Worm (Caenorhabditis elegans): ENCODE measurements around the gene F29A7.3.

F29A7.3 gene

DNA sequence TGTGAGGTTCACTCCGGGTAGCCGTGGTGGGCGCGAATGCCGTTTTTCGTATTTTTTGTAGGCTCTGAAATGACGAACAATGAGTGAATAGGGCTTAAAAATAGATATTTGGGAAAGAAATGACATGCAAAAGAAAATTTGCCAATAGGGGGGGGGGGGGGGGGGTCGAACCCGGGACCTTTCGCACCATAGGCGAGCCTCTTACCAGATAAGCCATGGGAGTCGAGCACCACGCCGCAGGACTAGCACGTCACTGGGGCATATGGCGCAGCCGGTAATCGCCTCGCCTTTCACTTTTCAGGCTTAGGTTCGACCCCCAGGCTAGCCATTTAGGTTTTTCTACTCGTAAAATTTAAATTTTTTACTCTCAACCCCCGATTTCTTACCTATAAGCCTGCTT is 33.9 kb upstream of the F29A7.3 start:
- TF ChIP-seq ztf-11 (tag; optimal IDR thresholded peaks at IDR 0.05) (no peak), nhr-129 (tag; optimal IDR thresholded peaks at IDR 0.05) (no peak), nhr-77 (tag; optimal IDR thresholded peaks at IDR 0.05) (no peak)

- no peak for TF ChIP-seq nhr-10 (tag; optimal IDR thresholded peaks at IDR 0.05)
- no peak for TF ChIP-seq elt-3 (tag; optimal IDR thresholded peaks at IDR 0.05)
- TF ChIP-seq ztf-11 (tag; optimal IDR thresholded peaks at IDR 0.05), result no peak
- no peak for TF ChIP-seq ztf-1 (GFP tag; conservative IDR thresholded peaks at IDR 0.05)
- no peak for TF ChIP-seq mbf-1 (tag; optimal IDR thresholded peaks at IDR 0.05)
- no peak for TF ChIP-seq crh-2 (tag; optimal IDR thresholded peaks at IDR 0.05)
- TF ChIP-seq ceh-82 (tag; optimal IDR thresholded peaks at IDR 0.05), result no peak
- no peak for TF ChIP-seq lin-13 (GFP tag; optimal IDR thresholded peaks at IDR 0.05)
- no peak for TF ChIP-seq blmp-1 (tag; optimal IDR thresholded peaks at IDR 0.05; ENCODE audit: insufficient read depth)
- TF ChIP-seq Y55F3AM.14 (GFP tag; optimal IDR thresholded peaks at IDR 0.05), result no peak
- TF ChIP-seq alr-1 (tag; optimal IDR thresholded peaks at IDR 0.05), result no peak
- no peak for TF ChIP-seq nhr-11 (tag; optimal IDR thresholded peaks at IDR 0.05)
- no peak for TF ChIP-seq nhr-6 (tag; optimal IDR thresholded peaks at IDR 0.05)
- no peak for TF ChIP-seq ZK546.5 (tag; optimal IDR thresholded peaks at IDR 0.05)
- no peak for TF ChIP-seq unc-55 (GFP tag; optimal IDR thresholded peaks at IDR 0.05)
- no peak for TF ChIP-seq lin-39 (tag; optimal IDR thresholded peaks at IDR 0.05)
- no peak for TF ChIP-seq unc-39 (tag; optimal IDR thresholded peaks at IDR 0.05)
These were observed 31.1 kb upstream of the F29A7.3 start for ce11 chrII:2721992-2722391.

DNA sequence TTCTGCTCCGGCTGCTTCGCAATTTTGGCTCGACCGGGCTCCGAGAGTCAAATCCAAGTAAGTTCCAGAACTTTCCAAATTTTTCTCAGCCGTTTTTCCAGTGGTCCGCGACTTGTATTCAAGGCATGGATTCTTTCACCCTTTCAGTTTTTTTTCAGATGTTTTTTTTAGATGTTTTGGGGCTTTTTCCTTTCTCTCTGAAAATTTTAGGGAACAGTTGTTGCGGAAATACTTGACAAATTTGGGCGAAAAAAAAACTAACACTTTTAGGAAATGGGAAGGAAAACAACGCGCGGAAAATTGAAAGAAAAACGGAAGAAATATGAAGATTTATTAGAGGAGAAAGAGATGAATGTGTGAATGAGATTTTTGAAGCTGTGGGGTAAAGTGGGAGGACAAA is 27.5 kb upstream of the F29A7.3 start, which contains the start of the genes T05A8.11 and nep-2:
TSS of gene T05A8.11 (minus strand) at position 101 of the 400 bp plus-strand sequence.
TSS of gene nep-2 (minus strand) at position 192 of the 400 bp plus-strand sequence.
- no peak for TF ChIP-seq ZK546.5 (tag; optimal IDR thresholded peaks at IDR 0.05)

- TF ChIP-seq ZK546.5 (tag; optimal IDR thresholded peaks at IDR 0.05) (no peak), C34F6.9 (tag; optimal IDR thresholded peaks at IDR 0.05) (peak; percentile 1)
These were observed 26.3 kb upstream of the F29A7.3 start for ce11 chrII:2726774-2727173.

ce11 chrII:2730647-2731046 is 22.5 kb upstream of the F29A7.3 start:
- no peak for TF ChIP-seq sem-4 (tag; optimal IDR thresholded peaks at IDR 0.05)
- TF ChIP-seq dmd-4 (tag; optimal IDR thresholded peaks at IDR 0.05), result no peak
- no peak for TF ChIP-seq F13H6.1 (tag; optimal IDR thresholded peaks at IDR 0.05)
- no peak for TF ChIP-seq C34F6.9 (tag; optimal IDR thresholded peaks at IDR 0.05)
- TF ChIP-seq ceh-82 (tag; optimal IDR thresholded peaks at IDR 0.05), result no peak
- no peak for TF ChIP-seq sma-9 (GFP tag; optimal IDR thresholded peaks at IDR 0.05)
- no peak for TF ChIP-seq sma-9 (tag; optimal IDR thresholded peaks at IDR 0.05)
- no peak for TF ChIP-seq unc-62 (GFP tag; optimal IDR thresholded peaks at IDR 0.05)
- no peak for TF ChIP-seq gmeb-1 (tag; optimal IDR thresholded peaks at IDR 0.05)
- TF ChIP-seq ceh-16 (tag; optimal IDR thresholded peaks at IDR 0.05), result no peak
- no peak for TF ChIP-seq fos-1 (tag; optimal IDR thresholded peaks at IDR 0.05)
- TF ChIP-seq elt-3 (tag; optimal IDR thresholded peaks at IDR 0.05), result no peak
- no peak for TF ChIP-seq nhr-237 (tag; optimal IDR thresholded peaks at IDR 0.05)
- TF ChIP-seq lin-11 (tag; optimal IDR thresholded peaks at IDR 0.05), result no peak
- TF ChIP-seq R02D3.7 (tag; optimal IDR thresholded peaks at IDR 0.05), result no peak
- no peak for TF ChIP-seq nhr-12 (tag; optimal IDR thresholded peaks at IDR 0.05)
- no peak for TF ChIP-seq nhr-129 (tag; optimal IDR thresholded peaks at IDR 0.05)
- no peak for TF ChIP-seq nhr-10 (tag; optimal IDR thresholded peaks at IDR 0.05)
- TF ChIP-seq lin-39 (tag; optimal IDR thresholded peaks at IDR 0.05), result no peak
- no peak for TF ChIP-seq nhr-23 (tag; optimal IDR thresholded peaks at IDR 0.05)
- no peak for TF ChIP-seq ztf-1 (GFP tag; conservative IDR thresholded peaks at IDR 0.05)

DNA sequence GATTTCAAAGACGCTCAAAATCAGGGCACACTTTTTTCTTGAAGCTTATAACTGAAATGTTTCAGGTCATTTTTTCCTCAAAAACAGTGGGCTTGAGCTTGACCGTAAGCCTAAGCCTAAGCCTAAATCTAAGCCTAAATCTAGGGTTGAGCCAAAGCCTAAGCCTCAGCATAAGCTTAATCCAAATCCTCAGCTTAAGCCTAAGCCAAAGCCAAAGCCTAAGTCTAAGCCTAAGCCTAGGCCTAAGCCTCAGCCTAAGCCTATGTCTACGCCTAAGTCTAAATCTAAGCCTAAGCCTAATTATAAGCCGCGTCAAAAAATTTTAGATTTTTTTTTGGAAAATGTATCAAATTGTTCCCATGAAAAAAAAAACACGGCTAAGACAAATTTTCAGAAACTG is 18.8 kb upstream of the F29A7.3 start:
- no peak for TF ChIP-seq nhr-6 (tag; optimal IDR thresholded peaks at IDR 0.05)
- no peak for TF ChIP-seq F13H6.1 (tag; optimal IDR thresholded peaks at IDR 0.05)
- TF ChIP-seq nhr-10 (tag; optimal IDR thresholded peaks at IDR 0.05), result no peak
- no peak for TF ChIP-seq mdl-1 (tag; optimal IDR thresholded peaks at IDR 0.05)

Data from whole organism, L2 larva.